Worm (Caenorhabditis elegans) whole organism, midembryonic: ENCODE measurements around the gene pgap-3.

Experiments used
- flt-1 ChIP-seq: fragments of 200-800 bp; sonication (Bioruptor generic); IDR thresholded peaks from 2 replicates; pipeline ENCODE4 v1.3.6; 2022; ENCODE audit warnings: missing genetic modification characterization, missing compliant biosample characterization
- klf-2 ChIP-seq: fragments of 200-800 bp; sonication (Bioruptor generic); conservative IDR thresholded peaks from 2 replicates; pipeline ENCODE4 v1.3.6; 2022; ENCODE audit warnings: missing genetic modification reagents, missing genetic modification characterization, missing compliant biosample characterization
- med-1 ChIP-seq: sonication (generic microtip); optimal IDR thresholded peaks from 2 replicates; lab custom pipeline; 2017; ENCODE audit warnings: missing genetic modification characterization, mild to moderate bottlenecking, missing compliant biosample characterization, antibody characterized with exemption, missing genetic modification reagents; ENCODE audit not compliant: insufficient read depth
- ref-1 ChIP-seq: fragments of 200-800 bp; sonication (Bioruptor generic); conservative IDR thresholded peaks from 2 replicates; pipeline ENCODE4 v1.3.6; 2022; ENCODE audit warnings: missing genetic modification reagents, missing genetic modification characterization, missing compliant biosample characterization

DNA sequence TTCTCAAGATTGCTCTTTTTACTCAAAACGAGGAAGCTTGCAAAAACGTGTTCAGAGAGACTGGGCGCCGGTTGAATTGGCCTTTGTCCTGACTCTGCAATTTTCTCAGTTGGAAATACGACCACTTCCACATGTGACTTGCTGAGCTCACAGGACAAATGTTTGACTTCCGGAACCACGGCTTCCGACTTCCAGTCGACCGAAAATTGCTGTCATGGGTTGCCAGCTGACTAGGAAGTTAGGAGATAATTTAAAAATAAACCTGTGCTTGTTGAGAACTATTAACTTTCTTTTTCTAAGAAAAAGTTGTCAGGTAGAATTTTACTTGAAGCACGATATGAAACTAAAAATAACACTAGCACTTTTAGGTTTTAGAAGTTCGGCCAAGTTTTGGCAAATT lies 16.1 kb downstream of the pgap-3 start:
- TF ChIP-seq flt-1 (GFP tag; lab: Robert Waterston, UW) = no peak
- no peak for TF ChIP-seq klf-2 (GFP tag; lab: Robert Waterston, UW)
- no peak for TF ChIP-seq med-1 (GFP tag; lab: Kevin White, UChicago)
- no peak for TF ChIP-seq ref-1
